Fruit fly (Drosophila melanogaster): ENCODE data around the gene CG33493.

The CG33493 gene

dm6 chr3L:10656451-10657198 is 36.3 kb downstream of the CG33493 start (continued):
- TF ChIP-seq ara (GFP tag; IDR thresholded peaks at IDR 0.05) (no peak; the same call in 1 of the 2 replicates), CG2116 (GFP tag; optimal IDR thresholded peaks at IDR 0.05) (peak; percentile 60), CG12391 (tag; optimal IDR thresholded peaks at IDR 0.05) (peak; percentile 46), MESR4 (GFP tag; optimal IDR thresholded peaks at IDR 0.05) (no peak), CG17359 (tag; optimal IDR thresholded peaks at IDR 0.05) (peak; percentile 85), tx (GFP tag; optimal IDR thresholded peaks at IDR 0.05) (peak; percentile 23), Hmx (GFP tag; optimal IDR thresholded peaks at IDR 0.05) (no peak), CG1529 (GFP tag; optimal IDR thresholded peaks at IDR 0.05) (peak; percentile 67), Antp (GFP tag; optimal IDR thresholded peaks at IDR 0.05) (peak; percentile 51), scrt (GFP tag; optimal IDR thresholded peaks at IDR 0.05) (peak; percentile 62), Camta (GFP tag; optimal IDR thresholded peaks at IDR 0.05) (peak; percentile 68), CG18619 (GFP tag; optimal IDR thresholded peaks at IDR 0.05) (peak; percentile 70), Hr78 (GFP tag; optimal IDR thresholded peaks at IDR 0.05) (peak in 1 of 2 experiments; percentile 34), fd96Cb (tag; optimal IDR thresholded peaks at IDR 0.05) (peak; percentile 39), pfk (GFP tag; optimal IDR thresholded peaks at IDR 0.05) (no peak), CG6683 (GFP tag; optimal IDR thresholded peaks at IDR 0.05) (peak; percentile 58), CG10267 (tag; optimal IDR thresholded peaks at IDR 0.05) (peak; percentile 3), fu2 (GFP tag; optimal IDR thresholded peaks at IDR 0.05) (no peak), ase (GFP tag; IDR thresholded peaks at IDR 0.05) (no peak), Dad (GFP tag; optimal IDR thresholded peaks at IDR 0.05) (peak; percentile 11), bbx (GFP tag; IDR thresholded peaks at IDR 0.05; ENCODE audit: partially characterized antibody) (no peak), sob (GFP tag; IDR thresholded peaks at IDR 0.05) (peak; percentile 75; the same call in 1 of the 2 replicates), gce (GFP tag; IDR thresholded peaks at IDR 0.05) (no peak), amos (GFP tag; IDR thresholded peaks at IDR 0.05; ENCODE audit: partially characterized antibody) (no peak), MBD-R2 (GFP tag; IDR thresholded peaks at IDR 0.05) (peak; percentile 13; the same call in 1 of the 2 replicates), CG7839 (tag; optimal IDR thresholded peaks at IDR 0.05) (peak; percentile 11), zfh2 (GFP tag; optimal IDR thresholded peaks at IDR 0.05) (no peak), CG42726 (GFP tag; IDR thresholded peaks at IDR 0.05; ENCODE audit: partially characterized antibody) (no peak), CG12219 (GFP tag; optimal IDR thresholded peaks at IDR 0.05) (peak; percentile 56), CG5180 (GFP tag; optimal IDR thresholded peaks at IDR 0.05) (peak; percentile 58), Kr (GFP tag; optimal IDR thresholded peaks at IDR 0.05) (peak; percentile 30), Hmr (GFP tag; optimal IDR thresholded peaks at IDR 0.05) (peak; percentile 79), Fer3 (tag; optimal IDR thresholded peaks at IDR 0.05) (peak; percentile 75), Sin3A (optimal IDR thresholded peaks at IDR 0.05) (no peak), CG11398 (GFP tag; optimal IDR thresholded peaks at IDR 0.05) (peak; percentile 78), pum (GFP tag; optimal IDR thresholded peaks at IDR 0.05) (peak; percentile 28), shn (GFP tag; optimal IDR thresholded peaks at IDR 0.05) (peak; percentile 52), CG13296 (GFP tag; optimal IDR thresholded peaks at IDR 0.05) (peak; percentile 73), zen2 (GFP tag; IDR thresholded peaks at IDR 0.05; ENCODE audit: partially characterized antibody) (no peak), Rfx (GFP tag; IDR thresholded peaks at IDR 0.05) (peak; percentile 19; the same call in 1 of the 2 replicates), CG7271 (tag; optimal IDR thresholded peaks at IDR 0.05) (peak; percentile 40), sens (GFP tag) (peak; percentile 95), Nf-YC (tag; optimal IDR thresholded peaks at IDR 0.05) (peak; percentile 7), fru (optimal IDR thresholded peaks at IDR 0.05) (no peak), tap (tag; optimal IDR thresholded peaks at IDR 0.05) (peak; percentile 23), CG11093 (GFP tag; IDR thresholded peaks at IDR 0.05) (no peak; the same call in 2 of the 3 replicates), bab2 (GFP tag; optimal IDR thresholded peaks at IDR 0.05) (peak; percentile 81), CG32772 (GFP tag; IDR thresholded peaks at IDR 0.05) (no peak), Xbp1 (GFP tag; optimal IDR thresholded peaks at IDR 0.05) (peak; percentile 4)

Measured in whole organism, embryonic.